Worm (Caenorhabditis elegans) whole organism, young adult: ENCODE results near the gene srbc-23.

Experiments
- C17E4.6 ChIP-seq: fragments of 200-800 bp; sonication (Bioruptor generic); IDR thresholded peaks from 2 replicates; pipeline ENCODE4 v1.3.6; 2022; ENCODE audit warnings: missing genetic modification reagents, missing genetic modification characterization, missing compliant biosample characterization
- D2030.7 ChIP-seq: fragments of 200-800 bp; sonication (Bioruptor generic); IDR thresholded peaks from 2 replicates; pipeline ENCODE4 v1.3.6; 2022; ENCODE audit warnings: missing genetic modification reagents, missing genetic modification characterization, missing compliant biosample characterization
- F10E7.11 ChIP-seq: sonication (generic microtip); optimal IDR thresholded peaks from 2 replicates; lab custom pipeline; 2017; ENCODE audit warnings: mild to moderate bottlenecking, missing genetic modification characterization, moderate library complexity, missing compliant biosample characterization
- F23B12.7 ChIP-seq: sonication (generic microtip); optimal IDR thresholded peaks from 2 replicates; lab custom pipeline; 2017; ENCODE audit warnings: missing genetic modification characterization, mild to moderate bottlenecking, missing compliant biosample characterization, antibody characterized with exemption, moderate library complexity; ENCODE audit not compliant: insufficient read depth
- F37B4.10 ChIP-seq: fragments of 200-800 bp; sonication (Bioruptor generic); IDR thresholded peaks from 2 replicates; pipeline ENCODE4 v1.3.6; 2022; ENCODE audit warnings: missing genetic modification characterization, missing compliant biosample characterization
- T07F8.4 ChIP-seq: sonication (generic microtip); optimal IDR thresholded peaks from 2 replicates; lab custom pipeline; 2016; ENCODE audit warnings: mild to moderate bottlenecking, missing genetic modification characterization, moderate library complexity, missing compliant biosample characterization
- ama-1 ChIP-seq, 3 experiments: fragments of 150-350 bp in 1 of 3; sonication (generic microtip) in 2 of 3; optimal IDR thresholded peaks; 2 replicates each; lab custom pipeline; 2014 to 2018; ENCODE audit warnings: missing biosample characterization in 2 of 3, missing genetic modification characterization in 2 of 3, missing genetic modification reagents in 2 of 3
- aptf-3 ChIP-seq: fragments of 200-800 bp; sonication (Bioruptor generic); IDR thresholded peaks from 2 replicates; pipeline ENCODE4 v1.3.6; 2022; ENCODE audit warnings: missing genetic modification characterization, missing compliant biosample characterization
- attf-3 ChIP-seq: fragments of 200-800 bp; sonication (Bioruptor generic); conservative IDR thresholded peaks from 2 replicates; pipeline ENCODE4 v1.3.6; 2022; ENCODE audit warnings: missing genetic modification reagents, missing genetic modification characterization, missing compliant biosample characterization
- attf-6 ChIP-seq: fragments of 200-800 bp; sonication (Bioruptor generic); IDR thresholded peaks from 2 replicates; pipeline ENCODE4 v1.3.6; 2022; ENCODE audit warnings: missing genetic modification reagents, missing genetic modification characterization, missing compliant biosample characterization
- bed-2 ChIP-seq: fragments of 200-800 bp; sonication (Bioruptor generic); IDR thresholded peaks from 2 replicates; pipeline ENCODE4 v1.3.6; 2022; ENCODE audit warnings: missing genetic modification reagents, missing genetic modification characterization, missing compliant biosample characterization
- ceh-100 ChIP-seq: fragments of 200-800 bp; sonication (Bioruptor generic); IDR thresholded peaks from 2 replicates; pipeline ENCODE4 v1.3.6; 2022; ENCODE audit warnings: missing genetic modification reagents, missing genetic modification characterization, missing compliant biosample characterization
- ceh-40 ChIP-seq: fragments of 200-800 bp; sonication (Bioruptor generic); IDR thresholded peaks from 2 replicates; pipeline ENCODE4 v1.3.6; 2022; ENCODE audit warnings: missing genetic modification characterization, missing compliant biosample characterization
- die-1 ChIP-seq: sonication (generic microtip); optimal IDR thresholded peaks from 2 replicates; lab custom pipeline; 2016; ENCODE audit warnings: missing genotype, mild to moderate bottlenecking, missing genetic modification characterization, missing compliant biosample characterization
- dox-1 ChIP-seq: fragments of 200-800 bp; sonication (Bioruptor generic); IDR thresholded peaks from 2 replicates; pipeline ENCODE4 v1.3.6; 2022; ENCODE audit warnings: missing genetic modification reagents, missing genetic modification characterization, missing compliant biosample characterization
- egrh-3 ChIP-seq: fragments of 200-800 bp; sonication (Bioruptor generic); IDR thresholded peaks from 2 replicates; pipeline ENCODE4 v1.3.6; 2022; ENCODE audit warnings: missing genetic modification reagents, missing genetic modification characterization, missing compliant biosample characterization
- him-1 ChIP-seq: sonication (generic microtip); optimal IDR thresholded peaks from 2 replicates; lab custom pipeline; 2016; ENCODE audit warnings: missing genotype, missing genetic modification reagents, missing genetic modification characterization, missing compliant biosample characterization
- hsf-1 ChIP-seq: fragments of 200-800 bp; sonication (Bioruptor generic); IDR thresholded peaks from 2 replicates; pipeline ENCODE4 v1.3.6; 2022; ENCODE audit warnings: missing genetic modification reagents, missing genetic modification characterization, missing compliant biosample characterization
- lag-1 ChIP-seq: fragments of 200-800 bp; sonication (Bioruptor generic); IDR thresholded peaks from 2 replicates; pipeline ENCODE4 v1.3.6; 2022; ENCODE audit warnings: missing genetic modification reagents, missing genetic modification characterization, missing compliant biosample characterization
- let-526 ChIP-seq: fragments of 200-800 bp; sonication (Bioruptor generic); IDR thresholded peaks from 2 replicates; pipeline ENCODE4 v1.3.6; 2022; ENCODE audit warnings: missing genetic modification reagents, missing genetic modification characterization, missing compliant biosample characterization
- let-607 ChIP-seq, 2 experiments: fragments of 200-800 bp in 1 of 2; sonication (Bioruptor generic) in 1 of 2; sonication (generic microtip) in 1 of 2; optimal IDR thresholded peaks; 2 replicates each; lab custom pipeline; 2016 to 2018; ENCODE audit warnings: mild to moderate bottlenecking in 2 of 2, missing compliant biosample characterization in 2 of 2, missing genetic modification characterization in 2 of 2, moderate library complexity in 2 of 2, missing genotype in 1 of 2
- lsl-1 ChIP-seq: fragments of 200-800 bp; sonication (Bioruptor generic); optimal IDR thresholded peaks from 2 replicates; lab custom pipeline; 2018; ENCODE audit warnings: mild to moderate bottlenecking, missing genetic modification characterization, moderate library complexity, missing compliant biosample characterization
- lsy-27 ChIP-seq: sonication (generic microtip); optimal IDR thresholded peaks from 2 replicates; lab custom pipeline; 2017; ENCODE audit warnings: missing genetic modification characterization, mild to moderate bottlenecking, missing compliant biosample characterization, antibody characterized with exemption, missing genotype, borderline replicate concordance; ENCODE audit not compliant: insufficient read depth
- mxl-1 ChIP-seq: sonication (generic microtip); optimal IDR thresholded peaks from 2 replicates; lab custom pipeline; 2016; ENCODE audit warnings: missing genetic modification characterization, missing compliant biosample characterization
- nfyb-1 ChIP-seq: fragments of 200-800 bp; sonication (Bioruptor generic); IDR thresholded peaks from 2 replicates; pipeline ENCODE4 v1.3.6; 2022; ENCODE audit warnings: missing genetic modification reagents, missing genetic modification characterization, missing compliant biosample characterization
- nhr-120 ChIP-seq: fragments of 200-800 bp; sonication (Bioruptor generic); IDR thresholded peaks from 2 replicates; pipeline ENCODE4 v1.3.6; 2022; ENCODE audit warnings: missing genetic modification characterization, missing compliant biosample characterization
- nhr-80 ChIP-seq: sonication (generic microtip); optimal IDR thresholded peaks from 2 replicates; lab custom pipeline; 2016; ENCODE audit warnings: missing genetic modification characterization, missing compliant biosample characterization
- nhr-90 ChIP-seq: sonication (generic microtip); optimal IDR thresholded peaks from 2 replicates; lab custom pipeline; 2016; ENCODE audit warnings: missing genotype, mild to moderate bottlenecking, missing genetic modification characterization, missing compliant biosample characterization
- pha-4 ChIP-seq: fragments of 150-350 bp; sonication (generic microtip); optimal IDR thresholded peaks from 2 replicates; lab custom pipeline; 2014; ENCODE audit warnings: missing biosample characterization, missing genetic modification reagents, missing genetic modification characterization
- sdz-38 ChIP-seq: sonication (generic microtip); optimal IDR thresholded peaks from 2 replicates; lab custom pipeline; 2016; ENCODE audit warnings: missing genotype, missing genetic modification characterization, missing compliant biosample characterization
- sea-2 ChIP-seq: fragments of 200-800 bp; sonication (Bioruptor generic); IDR thresholded peaks from 2 replicates; pipeline ENCODE4 v1.3.6; 2022; ENCODE audit warnings: missing genetic modification characterization, missing compliant biosample characterization
- snpc-1.1 ChIP-seq: sonication (generic microtip); optimal IDR thresholded peaks from 2 replicates; lab custom pipeline; 2017; ENCODE audit warnings: missing genetic modification characterization, mild to moderate bottlenecking, missing compliant biosample characterization, antibody characterized with exemption, moderate library complexity, missing genotype, missing genetic modification reagents; ENCODE audit not compliant: insufficient read depth
- snpc-4 ChIP-seq, 5 experiments: fragments of 150-350 bp in 1 of 5; sonication (generic microtip) in 4 of 5; optimal IDR thresholded peaks; 2 replicates each; lab custom pipeline; 2014 to 2018; ENCODE audit warnings: missing genetic modification characterization in 5 of 5, missing biosample characterization in 3 of 5, antibody characterized with exemption in 2 of 5, mild to moderate bottlenecking in 2 of 5, missing compliant biosample characterization in 2 of 5, missing genotype in 2 of 5, moderate library complexity in 2 of 5, missing genetic modification reagents in 1 of 5
- tbx-9 ChIP-seq: sonication (generic microtip); optimal IDR thresholded peaks from 2 replicates; lab custom pipeline; 2016; ENCODE audit warnings: borderline replicate concordance, missing genetic modification characterization, inconsistent platforms, missing compliant biosample characterization
- unc-62 ChIP-seq: fragments of 150-350 bp; optimal IDR thresholded peaks from 2 replicates; lab custom pipeline; 2014; ENCODE audit warnings: missing biosample characterization, missing genetic modification reagents, missing genetic modification characterization
- xnd-1 ChIP-seq: sonication (generic microtip); optimal IDR thresholded peaks from 2 replicates; lab custom pipeline; 2016; ENCODE audit warnings: missing genotype, missing genetic modification reagents, missing genetic modification characterization, missing compliant biosample characterization
- zfh-2 ChIP-seq: fragments of 200-800 bp; sonication (Bioruptor generic); conservative IDR thresholded peaks from 2 replicates; pipeline ENCODE4 v1.3.6; 2022; ENCODE audit warnings: missing genetic modification reagents, missing genetic modification characterization, missing compliant biosample characterization
- ztf-22 ChIP-seq: fragments of 200-800 bp; sonication (Bioruptor generic); optimal IDR thresholded peaks from 2 replicates; lab custom pipeline; 2018; ENCODE audit warnings: mild to moderate bottlenecking, missing genetic modification characterization, moderate library complexity, missing compliant biosample characterization
- ztf-25 ChIP-seq: fragments of 200-800 bp; sonication (Bioruptor generic); IDR thresholded peaks from 2 replicates; pipeline ENCODE4 v1.3.6; 2022; ENCODE audit warnings: missing genetic modification reagents, missing genetic modification characterization, missing compliant biosample characterization

Gene srbc-23

DNA sequence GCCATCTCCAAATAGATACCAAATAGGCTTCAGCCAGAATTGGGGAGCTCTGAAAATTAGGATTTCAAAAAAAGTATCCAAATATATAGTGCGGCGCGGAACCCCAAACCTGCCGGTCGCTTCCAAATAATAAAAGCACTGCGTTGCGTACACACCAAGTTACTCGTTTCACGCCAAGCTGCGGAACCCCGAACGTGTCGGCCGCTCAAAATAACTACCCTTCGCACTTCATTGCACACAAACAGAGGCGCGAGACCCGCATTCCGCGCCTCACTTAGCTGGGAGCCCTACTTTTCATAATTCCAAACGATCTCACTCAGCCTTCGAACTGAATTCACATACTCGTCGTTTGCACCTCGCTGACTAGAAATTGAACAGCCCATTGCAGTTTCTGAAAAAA lies 46.2 kb downstream of the srbc-23 start:
- TF ChIP-seq snpc-1.1 (tag; lab: Kevin White, UChicago), result peak; percentile 37
- TF ChIP-seq let-607 (tag; optimal IDR thresholded peaks at IDR 0.05; lab: Kevin White, UChicago), result no peak
- TF ChIP-seq snpc-4 (GFP tag; optimal IDR thresholded peaks at IDR 0.05; lab: Kevin White, UChicago), result no peak
- TF ChIP-seq snpc-4 (tag; optimal IDR thresholded peaks at IDR 0.05; lab: Kevin White, UChicago), result peak in 2 of 4 experiments; percentile 81 to 90
- 0 out of 2 replicates have a peak, but pooled peaks have one; percentile 12 for TF ChIP-seq zfh-2 (GFP tag; lab: Robert Waterston, UW)
- TF ChIP-seq die-1 (tag; lab: Kevin White, UChicago), result no peak
- 0 out of 2 replicates have a peak, but pooled peaks have one; percentile 39 for TF ChIP-seq nfyb-1 (GFP tag; lab: Robert Waterston, UW)
- 0 out of 2 replicates have a peak, but pooled peaks have one; percentile 72 for TF ChIP-seq F37B4.10 (GFP tag; lab: Robert Waterston, UW)
- TF ChIP-seq ceh-40 (GFP tag; lab: Robert Waterston, UW), result no peak
- no peak for TF ChIP-seq xnd-1 (tag; lab: Kevin White, UChicago)
- TF ChIP-seq let-526 (GFP tag; lab: Robert Waterston, UW), result no peak
- TF ChIP-seq F10E7.11 (tag; lab: Kevin White, UChicago), result no peak
- no peak for TF ChIP-seq attf-3
- no peak for TF ChIP-seq C17E4.6 (GFP tag; lab: Robert Waterston, UW)
- TF ChIP-seq bed-2 (GFP tag; lab: Robert Waterston, UW), result no peak
- TF ChIP-seq nhr-90 (tag; lab: Kevin White, UChicago), result no peak
- TF ChIP-seq T07F8.4 (tag; lab: Kevin White, UChicago), result no peak

- TF ChIP-seq zfh-2 (GFP tag; lab: Robert Waterston, UW), result peak; percentile 63
- TF ChIP-seq sea-2 (GFP tag; lab: Robert Waterston, UW), result no peak
- TF ChIP-seq ztf-25 (GFP tag; lab: Robert Waterston, UW), result no peak
- TF ChIP-seq nhr-120 (GFP tag; lab: Robert Waterston, UW), result no peak
- TF ChIP-seq bed-2 (GFP tag; lab: Robert Waterston, UW), result no peak
These were observed 47.0 kb downstream of the srbc-23 start for ce11 chrV:2200402-2200801.

- TF ChIP-seq ceh-100 (GFP tag; lab: Robert Waterston, UW) (no peak), lsy-27 (tag; lab: Kevin White, UChicago) (no peak), egrh-3 (no peak), nhr-80 (tag; lab: Kevin White, UChicago) (peak; percentile 24), lsl-1 (no peak)
These were observed 47.9 kb downstream of the srbc-23 start, which contains the start of gene cyp-32B1 for ce11 chrV:2201240-2201639. Gene cyp-32B1, minus strand, starts transcription at chrV:2201415.

ce11 chrV:2204080-2204479 lies 50.7 kb downstream of the srbc-23 start, which contains the start of gene cyp-33C12:
Gene cyp-33C12, minus strand, starts transcription at chrV:2204400.
- TF ChIP-seq ztf-22 (no peak), tbx-9 (tag; lab: Kevin White, UChicago) (no peak), unc-62 (GFP tag; lab: Kevin White, UChicago) (no peak), bed-2 (GFP tag; lab: Robert Waterston, UW) (no peak), him-1 (no peak), lag-1 (no peak), attf-3 (no peak), sdz-38 (tag; lab: Kevin White, UChicago) (no peak), ama-1 (optimal IDR thresholded peaks at IDR 0.05; lab: Kevin White, UChicago) (no peak), ama-1 (GFP tag; optimal IDR thresholded peaks at IDR 0.05; lab: Kevin White, UChicago) (no peak), attf-6 (GFP tag; lab: Robert Waterston, UW) (no peak), pha-4 (tag; lab: Kevin White, UChicago) (no peak), nhr-120 (GFP tag; lab: Robert Waterston, UW) (no peak), D2030.7 (GFP tag; lab: Robert Waterston, UW) (no peak), aptf-3 (no peak), mxl-1 (tag; lab: Kevin White, UChicago) (no peak), F23B12.7 (tag; lab: Kevin White, UChicago) (no peak), dox-1 (no peak), hsf-1 (GFP tag; lab: Robert Waterston, UW) (no peak)
